Worm (Caenorhabditis elegans) whole organism, dauer: ENCODE measurements around the gene C25G6.4.

Experiments used
- unc-62 ChIP-seq: sonication (generic microtip); optimal IDR thresholded peaks from 2 replicates; lab custom pipeline; 2017; ENCODE audit warnings: missing biosample characterization, missing genetic modification reagents, missing genetic modification characterization

C25G6.4 gene

DNA sequence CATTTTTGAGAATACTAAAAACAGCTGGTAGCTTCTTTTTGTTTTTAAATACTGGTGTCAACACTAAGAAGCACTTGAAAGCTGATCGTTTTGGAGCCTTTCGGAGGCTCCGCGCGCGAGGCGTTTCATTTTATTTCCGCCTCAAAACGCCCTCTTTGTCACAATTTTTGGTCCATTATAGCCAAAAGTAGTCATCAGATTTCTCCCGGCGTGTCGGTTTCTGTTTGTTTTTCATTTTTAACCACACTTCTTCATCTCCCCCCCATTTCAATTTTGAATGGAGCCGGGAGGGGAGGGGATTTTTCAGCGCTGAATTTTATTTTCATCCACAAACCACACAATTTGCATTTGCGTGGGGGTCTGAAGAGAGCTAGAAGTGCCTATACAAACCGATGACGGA lies at the start of gene C25G6.4:
C25G6.4 (minus strand) TSS at position 101 of the 400 bp plus-strand sequence.
- no peak for TF ChIP-seq unc-62 (GFP tag; lab: Kevin White, UChicago)

DNA sequence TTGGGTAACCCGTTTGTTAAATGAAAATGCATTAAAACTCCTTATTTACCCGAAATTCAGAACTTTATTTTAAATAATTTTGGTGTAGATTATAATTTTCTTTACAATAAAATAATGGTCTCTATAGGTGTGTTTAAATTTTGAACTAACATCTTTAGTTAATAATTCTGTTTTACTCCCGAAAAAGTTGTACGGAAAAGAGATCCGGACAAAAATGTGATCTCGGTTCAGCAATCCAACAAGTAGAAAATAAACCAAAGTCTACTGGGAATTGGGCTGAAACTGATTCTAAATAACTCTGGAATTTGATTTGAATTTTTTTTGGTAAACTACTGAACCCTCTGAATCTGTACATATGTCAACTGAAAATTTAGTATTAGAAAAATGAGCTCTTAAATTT lies 46.1 kb upstream of the C25G6.4 start:
- TF ChIP-seq unc-62 (GFP tag; lab: Kevin White, UChicago): no peak

DNA sequence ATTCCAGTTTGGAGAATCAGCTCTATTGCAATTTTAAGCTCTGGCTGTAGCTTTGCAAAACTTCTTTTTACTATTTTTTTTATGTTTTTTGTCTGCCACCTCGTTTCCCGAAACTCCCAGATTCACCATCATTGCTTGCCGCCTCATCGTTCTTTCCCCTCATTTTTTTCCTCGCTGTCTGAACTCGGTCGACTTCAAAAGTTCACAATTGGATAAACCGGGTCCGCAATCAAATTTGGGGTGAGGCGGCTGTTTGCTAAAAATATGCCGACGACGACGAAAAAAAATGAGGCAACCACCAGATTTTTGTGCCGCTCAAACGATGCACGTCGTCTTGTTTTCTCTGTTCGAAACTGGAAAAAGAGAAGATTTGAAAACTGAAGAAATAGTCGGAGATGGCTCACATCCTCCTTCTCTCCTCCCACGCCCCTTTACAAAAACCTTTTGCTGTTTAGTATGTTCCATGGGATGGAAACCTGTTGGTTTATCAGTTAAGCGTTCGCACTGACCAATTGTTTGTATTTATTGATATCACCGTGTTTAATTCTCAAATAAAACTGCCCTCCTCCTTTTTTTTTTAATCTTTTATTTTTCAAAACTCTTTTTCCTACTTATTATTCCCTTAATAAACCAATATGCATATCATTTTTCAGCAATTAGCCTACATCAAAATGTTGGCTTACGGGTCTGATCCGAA lies 45.1 kb upstream of the C25G6.4 start, which contains the start of gene dop-4:
dop-4 (plus strand) TSS at position 647 of the 697 bp plus-strand sequence.
- TF ChIP-seq unc-62 (GFP tag; lab: Kevin White, UChicago): no peak

DNA sequence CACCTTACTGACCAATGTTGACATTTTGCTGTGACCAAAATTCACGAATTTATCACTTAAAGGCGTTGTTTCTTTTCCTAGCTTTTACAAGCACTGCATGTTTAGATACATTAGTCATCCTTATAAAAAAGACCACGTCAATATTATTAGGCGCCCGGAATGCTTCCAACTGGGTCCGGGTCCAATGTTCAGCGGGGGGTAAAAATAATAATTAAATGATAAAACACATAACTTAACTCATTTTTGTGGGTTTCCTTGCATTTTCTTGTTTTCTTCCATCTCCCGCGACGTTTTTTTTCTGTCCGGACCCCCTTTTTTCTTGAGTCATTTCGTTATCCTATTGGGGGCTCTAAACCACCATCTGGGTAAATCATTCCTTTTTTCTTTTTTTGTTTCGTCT lies 43.8 kb upstream of the C25G6.4 start:
- no peak for TF ChIP-seq unc-62 (GFP tag; lab: Kevin White, UChicago)

DNA sequence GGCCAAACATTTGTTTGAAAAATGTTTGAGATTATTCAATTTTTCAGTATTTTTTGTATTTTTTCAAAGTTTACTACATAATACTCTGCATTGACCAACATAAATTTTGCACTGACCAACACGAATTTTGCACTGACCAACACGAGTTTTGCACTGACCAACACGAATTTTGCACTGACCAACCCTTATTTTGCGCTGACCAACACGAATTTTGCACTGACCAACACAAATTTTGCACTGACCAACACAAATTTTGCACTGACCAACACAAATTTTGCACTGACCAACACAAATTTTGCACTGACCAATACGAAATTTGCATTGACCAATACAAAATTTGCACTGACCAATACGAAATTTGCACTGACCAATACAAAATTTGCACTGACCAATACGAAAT lies 43.3 kb upstream of the C25G6.4 start:
- TF ChIP-seq unc-62 (GFP tag; lab: Kevin White, UChicago): no peak

DNA sequence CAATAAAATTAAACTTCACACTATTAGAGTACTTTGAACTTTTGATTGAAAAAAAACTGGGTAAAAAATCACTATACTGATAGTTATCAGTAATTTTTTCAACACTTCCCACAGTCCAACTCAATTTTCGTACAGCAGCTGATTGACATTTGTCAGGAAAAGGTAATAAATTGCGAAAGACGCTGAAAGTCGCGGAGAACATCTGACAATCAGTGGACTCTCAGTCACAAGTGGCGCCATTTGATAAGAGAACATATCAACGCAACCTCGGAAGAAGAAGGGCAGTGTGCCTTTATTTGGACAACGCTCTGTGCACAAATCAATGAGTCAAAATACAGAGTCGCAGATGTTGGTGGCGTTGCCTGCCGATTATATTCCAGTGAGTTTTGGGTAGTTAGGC lies 22.9 kb upstream of the C25G6.4 start, which contains the start of gene C52B11.5:
C52B11.5 (plus strand) TSS at position 250 of the 400 bp plus-strand sequence.
- TF ChIP-seq unc-62 (GFP tag; lab: Kevin White, UChicago): no peak

DNA sequence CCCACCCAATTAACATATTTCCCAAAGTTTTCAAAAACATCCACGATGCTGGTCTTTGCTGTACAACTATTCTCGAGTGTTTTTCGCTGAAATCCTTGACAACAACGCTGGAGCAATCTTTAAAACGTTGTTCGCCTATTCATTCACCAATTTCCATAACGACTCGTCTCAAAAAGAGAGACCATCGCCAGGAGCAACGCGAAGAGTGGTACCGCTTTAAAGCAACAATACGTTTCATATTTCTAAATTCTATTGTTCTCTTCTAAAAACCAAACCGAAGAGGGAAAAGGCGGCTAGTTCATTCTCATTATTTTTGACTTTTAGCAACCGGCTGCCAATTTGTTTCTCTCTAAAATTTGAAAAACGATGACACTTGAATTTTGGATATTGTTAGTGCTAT lies 21.0 kb upstream of the C25G6.4 start, which contains the start of gene C25G6.1:
C25G6.1 (plus strand) TSS at position 301 of the 400 bp plus-strand sequence.
- no peak for TF ChIP-seq unc-62 (GFP tag; lab: Kevin White, UChicago)

DNA sequence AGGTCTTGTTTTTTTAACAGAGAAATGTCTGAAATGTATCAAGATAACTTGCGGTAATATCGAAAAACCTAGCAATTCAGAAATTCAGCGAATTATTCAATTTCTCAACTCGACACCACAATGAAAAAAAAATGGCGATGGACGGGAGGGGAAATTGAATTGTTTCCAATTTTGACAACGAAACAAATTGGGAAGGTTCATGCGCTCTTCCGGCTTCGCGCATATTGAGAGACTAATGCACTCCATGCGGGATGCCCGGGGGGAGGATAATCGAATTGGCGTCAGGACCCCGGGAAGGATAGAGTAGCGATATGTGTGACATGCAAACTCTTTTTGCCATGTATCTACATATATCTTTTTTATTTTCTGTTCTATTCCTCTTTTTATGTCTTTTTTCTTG lies 15.7 kb upstream of the C25G6.4 start:
- no peak for TF ChIP-seq unc-62 (GFP tag; lab: Kevin White, UChicago)

DNA sequence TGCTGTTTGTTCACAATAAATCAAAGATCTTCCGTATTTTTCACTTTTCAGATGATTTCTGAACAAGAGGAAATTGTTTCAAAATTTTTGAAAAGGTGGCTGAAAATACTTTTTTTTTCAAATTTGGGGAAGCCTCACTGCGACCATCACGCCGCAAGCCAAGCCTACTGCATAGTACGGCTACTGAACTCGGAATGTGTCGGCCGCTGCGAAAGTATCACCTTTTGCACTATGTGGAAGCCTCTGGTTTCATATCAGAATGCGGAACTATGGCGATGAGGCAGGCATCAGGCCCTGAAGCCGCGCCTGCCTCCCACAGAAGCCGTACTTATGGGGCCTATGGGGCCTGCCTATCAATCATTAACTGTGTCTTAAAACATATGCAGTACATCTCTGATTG lies 8.0 kb upstream of the C25G6.4 start:
- TF ChIP-seq unc-62 (GFP tag; lab: Kevin White, UChicago): no peak

DNA sequence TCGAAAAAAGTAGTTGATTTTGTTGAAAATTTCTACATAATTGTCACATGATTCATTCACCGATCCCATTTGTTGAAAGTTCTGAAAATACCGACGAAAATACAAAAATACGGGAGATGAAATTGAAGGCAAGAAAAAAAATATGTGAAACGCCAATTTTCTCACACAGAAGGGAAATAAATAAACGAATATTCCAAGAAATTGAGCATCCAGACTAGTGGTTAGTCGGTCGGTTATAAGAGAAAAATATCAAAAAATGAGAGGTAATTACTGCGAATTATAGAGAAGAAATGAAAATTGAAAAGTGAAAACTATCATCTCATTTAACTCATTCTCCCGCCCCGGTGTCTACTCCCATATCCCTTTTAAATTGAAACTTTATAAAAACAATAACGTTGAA lies 5.9 kb upstream of the C25G6.4 start, which contains the start of gene npr-11:
npr-11 (minus strand) TSS at position 101 of the 400 bp plus-strand sequence.
- no peak for TF ChIP-seq unc-62 (GFP tag; lab: Kevin White, UChicago)

DNA sequence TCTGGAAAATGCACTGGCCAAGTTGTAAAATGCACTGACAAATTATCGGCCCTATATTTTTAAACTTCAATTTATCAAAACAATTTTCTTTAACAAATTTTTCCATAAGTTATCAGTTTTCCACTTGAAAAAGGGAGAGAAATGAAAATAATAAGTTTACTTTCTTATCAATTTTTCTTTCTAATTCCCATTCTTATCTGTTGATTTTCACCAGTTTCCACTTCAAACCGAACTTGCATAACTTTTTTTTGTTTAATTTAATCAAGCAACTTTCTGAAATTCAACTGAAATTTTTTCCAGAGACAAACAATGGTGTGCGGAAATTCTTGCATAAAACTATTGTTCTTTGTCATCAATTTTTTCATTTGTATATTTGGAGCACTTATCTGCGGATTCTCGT lies 3.9 kb downstream of the C25G6.4 start, which contains the start of gene tsp-9:
tsp-9 (plus strand) TSS at position 301 of the 400 bp plus-strand sequence.
- no peak for TF ChIP-seq unc-62 (GFP tag; lab: Kevin White, UChicago)

DNA sequence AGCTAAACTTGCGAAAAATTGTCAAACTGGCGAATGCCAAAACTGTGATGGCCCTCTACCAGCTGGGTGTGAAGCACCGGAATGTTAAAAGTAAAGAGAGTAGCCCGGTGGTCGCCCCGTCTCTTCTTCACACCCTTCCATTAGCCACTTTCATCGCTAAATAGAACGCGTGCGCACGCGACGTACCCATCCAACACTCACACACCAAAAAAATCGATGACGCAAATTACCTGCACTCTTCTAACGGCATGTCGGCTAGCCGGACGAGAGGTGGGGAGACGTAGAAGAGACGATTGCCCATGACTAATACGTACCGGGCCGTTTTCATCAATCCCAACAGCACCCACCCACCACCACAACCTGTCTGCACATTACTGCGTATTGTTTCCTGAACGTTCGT lies 5.4 kb downstream of the C25G6.4 start:
- no peak for TF ChIP-seq unc-62 (GFP tag; lab: Kevin White, UChicago)

DNA sequence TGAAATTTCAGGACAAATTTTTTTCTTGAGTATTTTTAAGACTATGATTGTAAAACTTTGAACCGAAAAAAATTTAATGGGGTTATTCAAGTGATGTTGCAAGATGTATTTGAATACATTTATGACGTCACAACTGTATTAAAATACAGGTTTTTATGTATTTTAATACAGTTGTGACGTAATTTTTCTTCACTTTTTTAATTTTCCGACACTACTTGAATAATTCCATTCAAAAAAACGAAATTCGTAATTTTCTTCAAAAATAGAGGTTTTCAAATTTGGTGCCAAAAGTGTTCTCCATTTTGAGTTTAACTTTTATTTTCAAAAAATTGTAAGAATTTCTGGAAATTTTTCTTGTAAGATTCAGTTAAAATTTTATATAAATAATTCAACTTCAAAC lies 6.9 kb downstream of the C25G6.4 start:
- no peak for TF ChIP-seq unc-62 (GFP tag; lab: Kevin White, UChicago)

DNA sequence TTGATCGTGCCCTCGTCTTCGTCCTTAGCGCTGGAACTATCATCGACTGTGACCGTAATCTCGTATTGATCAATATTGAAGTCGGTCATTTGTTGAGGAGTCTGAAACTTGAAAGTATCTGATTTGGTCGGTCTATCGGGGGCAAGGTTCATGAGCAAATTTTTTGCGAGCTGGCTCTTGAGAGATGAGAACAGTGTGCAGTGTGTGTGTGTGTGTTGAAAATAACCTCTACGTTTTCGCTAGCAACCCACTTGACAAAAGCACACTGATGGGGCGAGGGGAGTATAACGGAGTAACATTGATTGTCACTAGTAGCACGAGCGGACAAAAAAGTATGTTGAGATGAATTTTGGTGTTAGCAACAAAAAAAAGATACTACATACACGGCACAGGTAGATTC lies 10.8 kb downstream of the C25G6.4 start, which contains the start of gene C25G6.3:
C25G6.3 (minus strand) TSS at position 101 of the 400 bp plus-strand sequence.
- no peak for TF ChIP-seq unc-62 (GFP tag; lab: Kevin White, UChicago)

DNA sequence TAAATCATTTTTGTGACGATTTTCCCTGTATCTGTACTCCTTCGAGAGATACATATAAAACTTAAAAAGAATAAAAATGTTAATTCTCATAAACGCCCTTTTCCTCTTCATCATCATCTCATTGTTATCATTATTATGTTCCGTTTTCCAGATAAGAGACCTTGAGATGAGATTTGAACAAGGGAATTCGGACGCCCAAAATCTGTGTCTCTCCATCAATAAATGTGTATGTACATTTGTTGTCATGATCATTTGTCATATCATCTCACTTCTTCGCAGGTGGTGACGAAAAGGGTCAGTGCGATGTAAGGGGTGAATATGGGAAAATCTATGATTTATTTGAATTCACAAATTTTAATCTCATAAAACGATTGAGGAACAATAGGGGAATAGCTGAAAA lies 17.6 kb downstream of the C25G6.4 start:
- TF ChIP-seq unc-62 (GFP tag; lab: Kevin White, UChicago): no peak

DNA sequence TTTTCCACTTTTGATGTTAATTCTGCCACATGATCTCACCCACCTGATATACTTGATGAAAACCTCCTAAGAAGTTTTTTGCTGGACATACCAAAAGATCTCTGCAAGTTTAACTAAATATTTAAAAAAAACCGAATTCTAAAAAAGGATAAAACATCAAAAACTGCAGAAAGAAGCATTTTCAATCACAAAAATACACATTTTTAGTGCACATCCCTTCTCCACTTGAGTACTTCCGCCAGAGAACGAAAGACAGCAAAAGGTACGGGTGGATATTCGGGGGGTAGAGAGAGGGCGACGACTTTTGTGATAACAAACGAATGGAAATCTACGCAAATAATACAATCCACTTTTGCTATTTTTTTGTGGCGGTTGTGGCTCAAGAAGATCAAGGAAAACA lies 19.0 kb downstream of the C25G6.4 start, which contains the start of gene C46H3.2:
C46H3.2 (minus strand) TSS at position 101 of the 400 bp plus-strand sequence.
- TF ChIP-seq unc-62 (GFP tag; lab: Kevin White, UChicago): no peak

DNA sequence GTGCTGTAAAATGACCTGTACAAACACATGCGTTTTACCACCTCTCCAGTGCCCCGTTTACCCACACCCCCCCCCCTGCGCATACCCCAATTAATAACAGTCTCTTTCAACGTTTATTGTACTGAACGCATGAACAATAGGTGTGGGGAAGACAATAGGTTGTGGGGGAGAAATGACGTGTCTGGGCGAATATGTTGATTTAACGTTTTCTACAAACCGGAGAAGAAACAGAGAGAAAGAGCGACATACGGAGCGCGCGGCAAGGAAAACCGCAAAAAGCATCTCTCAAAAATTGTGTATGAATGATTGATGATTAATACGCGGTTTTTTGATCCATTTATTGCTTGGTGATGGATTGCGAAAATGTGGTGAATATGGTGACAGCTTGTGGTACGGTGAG lies 25.8 kb downstream of the C25G6.4 start:
- TF ChIP-seq unc-62 (GFP tag; lab: Kevin White, UChicago): no peak
